Worm (Caenorhabditis elegans) whole organism, L1 larva: ENCODE results near the gene bcs-1.

Source experiments
- C34B4.2 ChIP-seq: sonication (generic microtip); optimal IDR thresholded peaks from 2 replicates; lab custom pipeline; 2017; ENCODE audit warnings: mild to moderate bottlenecking, missing genetic modification characterization, missing compliant biosample characterization
- aha-1 ChIP-seq: fragments of 150-350 bp; optimal IDR thresholded peaks from 2 replicates; lab custom pipeline; 2014; ENCODE audit warnings: missing biosample characterization, missing genetic modification characterization
- alr-1 ChIP-seq: fragments of 200-800 bp; sonication (Bioruptor generic); optimal IDR thresholded peaks from 2 replicates; lab custom pipeline; 2018; ENCODE audit warnings: borderline replicate concordance, mild to moderate bottlenecking, missing genetic modification characterization, missing compliant biosample characterization
- aly-2 ChIP-seq: fragments of 150-350 bp; optimal IDR thresholded peaks from 2 replicates; lab custom pipeline; 2014; ENCODE audit warnings: missing biosample characterization, missing genetic modification characterization
- ama-1 ChIP-seq: fragments of 150-350 bp; optimal IDR thresholded peaks from 2 replicates; lab custom pipeline; 2014
- blmp-1 ChIP-seq: fragments of 150-350 bp; optimal IDR thresholded peaks from 2 replicates; lab custom pipeline; 2014; ENCODE audit warnings: missing biosample characterization, missing genetic modification characterization
- ceh-63 ChIP-seq: fragments of 200-800 bp; sonication (Bioruptor generic); optimal IDR thresholded peaks from 2 replicates; lab custom pipeline; 2018; ENCODE audit warnings: mild to moderate bottlenecking, missing genetic modification characterization, missing compliant biosample characterization
- ceh-8 ChIP-seq: fragments of 200-800 bp; sonication (Bioruptor generic); optimal IDR thresholded peaks from 2 replicates; lab custom pipeline; 2018; ENCODE audit warnings: mild to moderate bottlenecking, missing genetic modification characterization, moderate library complexity, missing compliant biosample characterization
- ceh-82 ChIP-seq, 3 experiments: fragments of 150-350 bp in 1 of 3; sonication (generic microtip) in 2 of 3; optimal IDR thresholded peaks; 2 replicates each; lab custom pipeline; 2014 to 2017; ENCODE audit warnings: missing biosample characterization in 3 of 3, missing genetic modification characterization in 3 of 3
- ces-1 ChIP-seq: fragments of 150-350 bp; optimal IDR thresholded peaks from 2 replicates; lab custom pipeline; 2014; ENCODE audit warnings: missing biosample characterization, missing genetic modification reagents, missing genetic modification characterization
- dpl-1 ChIP-seq, 3 experiments: fragments of 150-350 bp in 2 of 3; sonication (generic microtip) in 1 of 3; optimal IDR thresholded peaks; 2 replicates each; lab custom pipeline; 2014 to 2017; ENCODE audit warnings: missing biosample characterization in 3 of 3, missing genetic modification characterization in 3 of 3, missing genetic modification reagents in 3 of 3
- dsc-1 ChIP-seq: sonication (generic microtip); optimal IDR thresholded peaks from 2 replicates; lab custom pipeline; 2016; ENCODE audit warnings: mild to moderate bottlenecking, missing genetic modification characterization, missing compliant biosample characterization
- efl-3 ChIP-seq: fragments of 200-800 bp; sonication (Bioruptor generic); optimal IDR thresholded peaks from 2 replicates; lab custom pipeline; 2018; ENCODE audit warnings: mild to moderate bottlenecking, missing genetic modification characterization, missing compliant biosample characterization
- egl-13 ChIP-seq: sonication (generic microtip); optimal IDR thresholded peaks from 2 replicates; lab custom pipeline; 2016; ENCODE audit warnings: missing genotype, missing genetic modification reagents, missing genetic modification characterization, missing compliant biosample characterization
- ets-5 ChIP-seq: fragments of 200-800 bp; sonication (Bioruptor generic); IDR thresholded peaks from 2 replicates; pipeline ENCODE4 v1.3.6; 2022; ENCODE audit warnings: missing genetic modification characterization, missing compliant biosample characterization
- fkh-10 ChIP-seq: sonication (generic microtip); optimal IDR thresholded peaks from 2 replicates; lab custom pipeline; 2017; ENCODE audit warnings: missing biosample characterization, missing genetic modification reagents, missing genetic modification characterization
- fkh-4 ChIP-seq: sonication (generic microtip); optimal IDR thresholded peaks from 2 replicates; lab custom pipeline; 2016; ENCODE audit warnings: missing compliant biosample characterization, missing genetic modification characterization, borderline replicate concordance
- fos-1 ChIP-seq: fragments of 150-350 bp; optimal IDR thresholded peaks from 2 replicates; lab custom pipeline; 2014; ENCODE audit warnings: missing biosample characterization, missing genetic modification characterization
- grh-1 ChIP-seq: fragments of 200-800 bp; sonication (Bioruptor generic); IDR thresholded peaks from 2 replicates; pipeline ENCODE4 v1.3.6; 2022; ENCODE audit warnings: missing genetic modification reagents, missing genetic modification characterization, missing compliant biosample characterization
- hlh-17 ChIP-seq: fragments of 200-800 bp; sonication (Bioruptor generic); optimal IDR thresholded peaks from 2 replicates; lab custom pipeline; 2018; ENCODE audit warnings: missing genetic modification characterization, mild to moderate bottlenecking, missing compliant biosample characterization, moderate library complexity, borderline replicate concordance
- lin-14 ChIP-seq: fragments of 200-800 bp; sonication (Bioruptor generic); optimal IDR thresholded peaks from 2 replicates; lab custom pipeline; 2018; ENCODE audit warnings: mild to moderate bottlenecking, missing genetic modification characterization, moderate library complexity, missing compliant biosample characterization
- lin-35 ChIP-seq, 2 experiments: fragments of 150-350 bp; optimal IDR thresholded peaks; 2 replicates each; lab custom pipeline; 2014; ENCODE audit warnings: missing biosample characterization in 2 of 2, missing genetic modification characterization in 2 of 2, missing genetic modification reagents in 2 of 2
- nhr-11 ChIP-seq: fragments of 150-350 bp; optimal IDR thresholded peaks from 2 replicates; lab custom pipeline; 2014; ENCODE audit warnings: missing biosample characterization, missing genetic modification characterization
- nhr-12 ChIP-seq: sonication (generic microtip); optimal IDR thresholded peaks from 2 replicates; lab custom pipeline; 2017; ENCODE audit warnings: missing biosample characterization, missing genetic modification characterization
- nhr-20 ChIP-seq: sonication (generic microtip); optimal IDR thresholded peaks from 2 replicates; lab custom pipeline; 2016; ENCODE audit warnings: mild to moderate bottlenecking, missing genetic modification characterization, missing compliant biosample characterization
- nhr-47 ChIP-seq: sonication (generic microtip); optimal IDR thresholded peaks from 2 replicates; lab custom pipeline; 2016; ENCODE audit warnings: mild to moderate bottlenecking, missing genetic modification characterization, moderate library complexity, missing compliant biosample characterization
- nhr-77 ChIP-seq: fragments of 150-350 bp; optimal IDR thresholded peaks from 2 replicates; lab custom pipeline; 2014; ENCODE audit warnings: missing biosample characterization, missing genetic modification characterization
- nhr-85 ChIP-seq: sonication (generic microtip); peaks from one replicate; lab custom pipeline; 2016; ENCODE audit warnings: missing genetic modification characterization, inconsistent platforms, missing compliant biosample characterization
- nhr-90 ChIP-seq: sonication (generic microtip); optimal IDR thresholded peaks from 2 replicates; lab custom pipeline; 2016; ENCODE audit warnings: mild to moderate bottlenecking, missing genetic modification characterization, missing compliant biosample characterization; ENCODE audit not compliant: poor library complexity
- pag-3 ChIP-seq: sonication (generic microtip); optimal IDR thresholded peaks from 2 replicates; lab custom pipeline; 2017; ENCODE audit warnings: missing genetic modification characterization, mild to moderate bottlenecking, missing compliant biosample characterization, antibody characterized with exemption, borderline replicate concordance; ENCODE audit not compliant: insufficient read depth
- rnt-1 ChIP-seq: sonication (generic microtip); optimal IDR thresholded peaks from 2 replicates; lab custom pipeline; 2016; ENCODE audit warnings: mild to moderate bottlenecking, missing genetic modification characterization, moderate library complexity, missing compliant biosample characterization
- skn-1 ChIP-seq: fragments of 150-350 bp; optimal IDR thresholded peaks from 2 replicates; lab custom pipeline; 2014; ENCODE audit warnings: missing biosample characterization, missing genetic modification characterization
- sup-37 ChIP-seq: fragments of 200-800 bp; sonication (Bioruptor generic); optimal IDR thresholded peaks from 2 replicates; lab custom pipeline; 2018; ENCODE audit warnings: mild to moderate bottlenecking, missing genetic modification characterization, missing compliant biosample characterization
- tlp-1 ChIP-seq: fragments of 150-350 bp; optimal IDR thresholded peaks from 2 replicates; lab custom pipeline; 2014; ENCODE audit warnings: missing biosample characterization, missing genetic modification characterization
- unc-130 ChIP-seq: fragments of 150-350 bp; optimal IDR thresholded peaks from 2 replicates; lab custom pipeline; 2017; ENCODE audit warnings: missing biosample characterization, missing genetic modification characterization, inconsistent platforms
- unc-30 ChIP-seq: sonication (generic microtip); optimal IDR thresholded peaks from 2 replicates; lab custom pipeline; 2017; ENCODE audit warnings: missing biosample characterization, missing genetic modification characterization
- unc-62 ChIP-seq: fragments of 150-350 bp; optimal IDR thresholded peaks from 2 replicates; lab custom pipeline; 2014; ENCODE audit warnings: missing biosample characterization, missing genetic modification reagents, missing genetic modification characterization

bcs-1 gene

ce11 chrII:8603567-8604359 is 32.9 kb downstream of the bcs-1 start, which contains the start of gene suf-1 (continued):
- TF ChIP-seq nhr-12 (tag; lab: Kevin White, UChicago) (no peak), aha-1 (no peak), C34B4.2 (tag; lab: Kevin White, UChicago) (no peak), unc-30 (tag; lab: Kevin White, UChicago) (no peak), ces-1 (GFP tag; lab: Kevin White, UChicago) (no peak), nhr-77 (no peak), tlp-1 (tag; lab: Kevin White, UChicago) (no peak), nhr-11 (no peak), ceh-82 (tag; optimal IDR thresholded peaks at IDR 0.05; lab: Kevin White, UChicago) (no peak), hlh-17 (GFP tag; lab: Kevin White, UChicago) (no peak), unc-62 (GFP tag; lab: Kevin White, UChicago) (no peak), unc-130 (tag; lab: Kevin White, UChicago) (no peak), fkh-10 (GFP tag; lab: Kevin White, UChicago) (no peak), fkh-4 (tag; lab: Kevin White, UChicago) (no peak), lin-14 (GFP tag; lab: Kevin White, UChicago) (no peak), skn-1 (tag; lab: Kevin White, UChicago) (no peak), ceh-8 (GFP tag; lab: Kevin White, UChicago) (no peak), nhr-85 (tag; lab: Kevin White, UChicago) (no peak), ceh-63 (GFP tag; lab: Kevin White, UChicago) (no peak), lin-35 (GFP tag; optimal IDR thresholded peaks at IDR 0.05; lab: Kevin White, UChicago) (peak; percentile 1 to 47), dpl-1 (GFP tag; optimal IDR thresholded peaks at IDR 0.05; lab: Kevin White, UChicago) (peak in 2 of 3 experiments; percentile 22 to 44), fos-1 (peak; percentile 0), nhr-90 (tag; lab: Kevin White, UChicago) (peak; percentile 42), blmp-1 (tag; lab: Kevin White, UChicago) (peak; percentile 35), nhr-47 (peak; percentile 39), ama-1 (lab: Kevin White, UChicago) (peak; percentile 78), sup-37 (no peak), nhr-20 (tag; lab: Kevin White, UChicago) (peak; percentile 30), pag-3 (no peak), egl-13 (no peak), rnt-1 (peak; percentile 46), aly-2 (no peak)
- TF ChIP-seq, all 84 proteins: peak for 19

- TF ChIP-seq grh-1 (GFP tag; lab: Robert Waterston, UW): no peak
- no peak for TF ChIP-seq alr-1 (tag; lab: Kevin White, UChicago)
Measured at ce11 chrII:8606549-8606948, 35.7 kb downstream of the bcs-1 start, which contains the start of gene F28C6.8. TSS of gene F28C6.8 (plus strand) at chrII:8606849.

- no peak for TF ChIP-seq nhr-85 (tag; lab: Kevin White, UChicago)
- no peak for TF ChIP-seq efl-3
- no peak for TF ChIP-seq dsc-1 (tag; lab: Kevin White, UChicago)
- TF ChIP-seq, all 84 proteins: peak for 0
Measured at ce11 chrII:8607662-8608061, 36.8 kb downstream of the bcs-1 start, which contains the start of gene F28C6.10. TSS of gene F28C6.10 (plus strand) at chrII:8607962.

ce11 chrII:8610085-8610484 is 39.2 kb downstream of the bcs-1 start, which contains the start of gene F28C6.9:
TSS of gene F28C6.9 (minus strand) at chrII:8610185.
- TF ChIP-seq ets-5 (GFP tag; lab: Robert Waterston, UW): no peak
- no peak for TF ChIP-seq unc-62 (GFP tag; lab: Kevin White, UChicago)
